Worm (Caenorhabditis elegans): ENCODE data around the gene poml-4.

Gene poml-4

DNA sequence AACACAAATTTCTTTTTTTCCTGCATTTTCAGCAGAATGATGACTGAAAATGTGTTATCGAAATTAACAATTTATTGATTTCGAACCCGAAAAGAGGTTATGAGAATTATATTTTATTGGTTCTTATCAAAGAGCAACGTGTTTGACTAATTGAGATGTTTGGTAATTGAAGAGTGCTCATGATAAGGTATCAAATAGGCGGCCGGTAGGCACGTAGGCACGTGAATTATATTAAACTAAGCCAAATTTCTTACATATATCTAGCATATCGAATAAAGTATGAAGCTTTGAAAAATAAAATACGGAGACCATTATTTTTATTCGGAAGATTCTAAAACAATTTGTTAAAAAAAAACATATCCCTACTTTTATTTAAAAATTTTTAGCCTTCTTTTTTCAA is 23.4 kb upstream of the poml-4 start, which contains the start of gene math-45:
TSS of gene math-45 (minus strand) at position 101 of the 400 bp plus-strand sequence.
- no peak for TF ChIP-seq rnt-1 (tag; optimal IDR thresholded peaks at IDR 0.05)
- no peak for TF ChIP-seq elt-2 (tag; optimal IDR thresholded peaks at IDR 0.05)
- no peak for TF ChIP-seq ceh-9 (tag; optimal IDR thresholded peaks at IDR 0.05)
- TF ChIP-seq ceh-2 (tag; optimal IDR thresholded peaks at IDR 0.05): no peak
- TF ChIP-seq ceh-30 (tag; optimal IDR thresholded peaks at IDR 0.05): no peak
- TF ChIP-seq C38D4.7 (GFP tag; optimal IDR thresholded peaks at IDR 0.05): no peak
- TF ChIP-seq hlh-8 (tag; optimal IDR thresholded peaks at IDR 0.05): no peak

DNA sequence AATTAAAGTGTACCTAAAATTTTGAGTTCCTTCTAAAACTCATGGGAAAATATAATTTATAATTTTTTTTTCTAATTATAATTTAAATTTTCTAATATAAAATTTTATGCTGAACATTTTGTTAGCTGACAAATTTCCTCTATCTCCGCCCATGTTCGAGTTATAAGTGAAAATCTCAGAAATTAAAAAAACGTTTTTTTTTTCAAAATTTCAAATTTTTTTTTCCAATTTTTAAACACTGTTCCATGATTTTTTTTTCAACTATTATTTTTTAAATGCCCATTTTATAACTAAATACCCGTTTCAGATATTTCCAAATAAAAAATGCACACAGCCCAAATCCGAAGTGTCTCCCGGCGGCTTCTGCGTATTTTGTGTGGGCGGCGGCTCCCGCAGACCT is 21.8 kb upstream of the poml-4 start, which contains the start of gene Y51H7BR.8:
TSS of gene Y51H7BR.8 (plus strand) at position 301 of the 400 bp plus-strand sequence.
- TF ChIP-seq lin-11 (tag; optimal IDR thresholded peaks at IDR 0.05) (no peak), ceh-6 (GFP tag; optimal IDR thresholded peaks at IDR 0.05) (no peak), F13H6.1 (tag; optimal IDR thresholded peaks at IDR 0.05) (no peak), rnt-1 (tag; optimal IDR thresholded peaks at IDR 0.05) (no peak), T23F11.4 (GFP tag; optimal IDR thresholded peaks at IDR 0.05) (no peak), pha-2 (tag; optimal IDR thresholded peaks at IDR 0.05) (no peak), dve-1 (tag; optimal IDR thresholded peaks at IDR 0.05) (no peak), unc-42 (tag; optimal IDR thresholded peaks at IDR 0.05) (no peak), hlh-30 (tag; optimal IDR thresholded peaks at IDR 0.05; ENCODE audit: insufficient read depth) (no peak), ceh-2 (tag; optimal IDR thresholded peaks at IDR 0.05) (no peak), gmeb-2 (tag; optimal IDR thresholded peaks at IDR 0.05) (no peak), sox-4 (tag; optimal IDR thresholded peaks at IDR 0.05) (no peak), nhr-232 (tag; optimal IDR thresholded peaks at IDR 0.05) (no peak), C38D4.7 (GFP tag; optimal IDR thresholded peaks at IDR 0.05) (no peak), fax-1 (tag; optimal IDR thresholded peaks at IDR 0.05) (no peak), ceh-18 (tag; optimal IDR thresholded peaks at IDR 0.05) (no peak), elt-4 (tag; optimal IDR thresholded peaks at IDR 0.05) (no peak), ceh-45 (GFP tag; IDR thresholded peaks at IDR 0.05) (no peak), C08G9.2 (tag; optimal IDR thresholded peaks at IDR 0.05) (no peak)

DNA sequence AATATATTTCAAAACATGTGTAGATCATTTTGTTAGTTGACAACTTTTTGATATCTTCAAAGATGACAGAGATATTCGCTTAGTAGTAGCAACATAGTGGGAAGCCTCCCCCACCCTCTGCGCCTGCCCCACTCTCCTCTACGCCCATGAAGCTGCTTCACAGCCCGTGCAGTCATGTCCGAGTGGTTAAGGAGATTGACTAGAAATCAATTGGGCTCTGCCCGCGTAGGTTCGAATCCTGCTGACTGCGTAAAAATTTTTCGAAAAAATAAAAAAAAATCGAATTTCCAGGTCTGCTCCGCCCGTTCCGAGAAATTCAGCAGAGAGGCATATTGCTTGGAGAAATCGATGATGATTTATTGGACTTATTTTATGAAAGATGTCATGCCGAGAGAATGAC is 20.9 kb upstream of the poml-4 start:
- TF ChIP-seq hlh-6 (tag; optimal IDR thresholded peaks at IDR 0.05): no peak
- peak; percentile 43 for TF ChIP-seq ceh-48 (tag; optimal IDR thresholded peaks at IDR 0.05)
- no peak for TF ChIP-seq hlh-15 (tag; optimal IDR thresholded peaks at IDR 0.05)
- TF ChIP-seq unc-42 (tag; optimal IDR thresholded peaks at IDR 0.05): peak; percentile 54
- TF ChIP-seq syd-9 (tag; optimal IDR thresholded peaks at IDR 0.05): peak; percentile 22
- TF ChIP-seq hlh-13 (GFP tag; optimal IDR thresholded peaks at IDR 0.05): no peak
- peak; percentile 15 for TF ChIP-seq ceh-18 (tag; optimal IDR thresholded peaks at IDR 0.05)
- TF ChIP-seq T23F11.4 (GFP tag; optimal IDR thresholded peaks at IDR 0.05): no peak

ce11 chrII:1521956-1522355 is 18.8 kb upstream of the poml-4 start:
- TF ChIP-seq sox-2 (GFP tag; IDR thresholded peaks at IDR 0.05) (no peak), ceh-6 (GFP tag; optimal IDR thresholded peaks at IDR 0.05) (no peak), che-1 (tag; optimal IDR thresholded peaks at IDR 0.05) (no peak), nfya-1 (tag; optimal IDR thresholded peaks at IDR 0.05) (no peak), ceh-34 (tag; optimal IDR thresholded peaks at IDR 0.05) (no peak), ceh-22 (tag; optimal IDR thresholded peaks at IDR 0.05) (no peak), hlh-30 (tag; optimal IDR thresholded peaks at IDR 0.05; ENCODE audit: insufficient read depth) (no peak), mec-3 (tag; optimal IDR thresholded peaks at IDR 0.05; ENCODE audit: borderline replicate concordance) (no peak)

ce11 chrII:1525498-1525897 is 15.2 kb upstream of the poml-4 start, which contains the start of gene Y51H7BR.7:
TSS of gene Y51H7BR.7 (minus strand) at chrII:1525598.
- no peak for TF ChIP-seq C38D4.7 (GFP tag; optimal IDR thresholded peaks at IDR 0.05)
- no peak for TF ChIP-seq elt-2 (tag; optimal IDR thresholded peaks at IDR 0.05)
- TF ChIP-seq pqm-1 (tag; optimal IDR thresholded peaks at IDR 0.05): no peak
- no peak for TF ChIP-seq tbx-2 (tag; optimal IDR thresholded peaks at IDR 0.05)
- no peak for TF ChIP-seq che-1 (tag; optimal IDR thresholded peaks at IDR 0.05)
- TF ChIP-seq nhr-232 (tag; optimal IDR thresholded peaks at IDR 0.05): no peak
- no peak for TF ChIP-seq elt-4 (tag; optimal IDR thresholded peaks at IDR 0.05)
- no peak for TF ChIP-seq eyg-1 (tag; optimal IDR thresholded peaks at IDR 0.05)
- TF ChIP-seq npax-4 (tag; optimal IDR thresholded peaks at IDR 0.05): no peak
- no peak for TF ChIP-seq fax-1 (tag; optimal IDR thresholded peaks at IDR 0.05)
- TF ChIP-seq ets-4 (tag; optimal IDR thresholded peaks at IDR 0.05): no peak
- TF ChIP-seq lim-6 (tag; optimal IDR thresholded peaks at IDR 0.05): no peak
- TF ChIP-seq hlh-30 (tag; optimal IDR thresholded peaks at IDR 0.05; ENCODE audit: insufficient read depth): no peak
- no peak for TF ChIP-seq pag-3 (tag; optimal IDR thresholded peaks at IDR 0.05; ENCODE audit: borderline replicate concordance)

All from whole organism, late embryonic.